Fruit fly (Drosophila melanogaster) whole organism, embryonic: ENCODE data around the gene CG34451.

Experiments
- Abd-B ChIP-seq: fragments of 200-800 bp; sonication (Bioruptor generic); optimal IDR thresholded peaks from 2 replicates; lab custom pipeline; 2018; ENCODE audit warnings: missing biosample characterization, mild to moderate bottlenecking, missing genetic modification characterization, moderate library complexity
- Bteb2 ChIP-seq: fragments of 200-800 bp; sonication (Bioruptor generic); optimal IDR thresholded peaks from 2 replicates; lab custom pipeline; 2016; ENCODE audit warnings: missing biosample characterization, missing genetic modification characterization
- CG10959 ChIP-seq: fragments of 200-800 bp; sonication (Bioruptor generic); IDR thresholded peaks from 2 replicates; pipeline ENCODE4 v1.3.6; 2022; ENCODE audit warnings: missing biosample characterization, missing genetic modification characterization
- CG11398 ChIP-seq: fragments of 200-800 bp; sonication (Bioruptor generic); optimal IDR thresholded peaks from 2 replicates; lab custom pipeline; 2016; ENCODE audit warnings: missing biosample characterization, missing genetic modification characterization
- CG11504 ChIP-seq: fragments of 200-800 bp; sonication (Bioruptor generic); optimal IDR thresholded peaks from 3 replicates; lab custom pipeline; 2019; ENCODE audit warnings: missing biosample characterization, mild to moderate bottlenecking, missing genetic modification characterization, moderate library complexity
- CG12155 ChIP-seq: fragments of 200-800 bp; sonication (Bioruptor generic); optimal IDR thresholded peaks from 3 replicates; lab custom pipeline; 2016; ENCODE audit warnings: missing biosample characterization, missing genetic modification characterization
- CG14965 ChIP-seq: fragments of 200-800 bp; sonication (Bioruptor generic); optimal IDR thresholded peaks from 2 replicates; lab custom pipeline; 2016; ENCODE audit warnings: missing biosample characterization, missing genetic modification characterization, borderline replicate concordance
- CG15269 ChIP-seq: fragments of 200-800 bp; sonication (Bioruptor generic); optimal IDR thresholded peaks from 2 replicates; lab custom pipeline; 2018; ENCODE audit warnings: missing biosample characterization, mild to moderate bottlenecking, missing genetic modification characterization, moderate library complexity
- CG18476 ChIP-seq: fragments of 200-800 bp; sonication (Bioruptor generic); optimal IDR thresholded peaks from 2 replicates; lab custom pipeline; 2016; ENCODE audit warnings: missing biosample characterization, mild to moderate bottlenecking, missing genetic modification characterization
- CG18764 ChIP-seq: fragments of 200-800 bp; sonication (Bioruptor generic); optimal IDR thresholded peaks from 3 replicates; lab custom pipeline; 2016; ENCODE audit warnings: missing biosample characterization, missing genetic modification characterization
- CG2678 ChIP-seq: fragments of 200-800 bp; sonication (Bioruptor generic); optimal IDR thresholded peaks from 3 replicates; lab custom pipeline; 2019; ENCODE audit warnings: missing biosample characterization, mild to moderate bottlenecking, missing genetic modification characterization, moderate library complexity
- CG3163 ChIP-seq: fragments of 200-800 bp; sonication (Bioruptor generic); optimal IDR thresholded peaks from 3 replicates; lab custom pipeline; 2016; ENCODE audit warnings: missing biosample characterization, missing genetic modification characterization
- CG32767 ChIP-seq: fragments of 200-800 bp; sonication (Bioruptor generic); IDR thresholded peaks from 2 replicates; pipeline ENCODE4 v1.3.6; 2022; ENCODE audit warnings: missing biosample characterization, missing genetic modification characterization
- CG3281 ChIP-seq: fragments of 200-800 bp; sonication (Bioruptor generic); optimal IDR thresholded peaks from 3 replicates; lab custom pipeline; 2017; ENCODE audit warnings: missing biosample characterization, mild to moderate bottlenecking, missing genetic modification characterization
- CG34224 ChIP-seq: fragments of 200-800 bp; sonication (Bioruptor generic); IDR thresholded peaks from 3 replicates; pipeline ENCODE4 v1.3.6; 2022; ENCODE audit warnings: missing biosample characterization, missing genetic modification characterization; ENCODE audit not compliant: partially characterized antibody
- CG4360 ChIP-seq: fragments of 200-800 bp; sonication (Bioruptor generic); IDR thresholded peaks from 2 replicates; pipeline ENCODE4 v1.3.6; 2022; ENCODE audit warnings: missing biosample characterization, missing genetic modification characterization
- CG4424 ChIP-seq: fragments of 200-800 bp; sonication (Bioruptor generic); optimal IDR thresholded peaks from 3 replicates; lab custom pipeline; 2016; ENCODE audit warnings: missing biosample characterization, missing genetic modification characterization
- CG5245 ChIP-seq: fragments of 200-800 bp; sonication (Bioruptor generic); optimal IDR thresholded peaks from 3 replicates; lab custom pipeline; 2016; ENCODE audit warnings: missing biosample characterization, missing genetic modification characterization
- CG6175 ChIP-seq: fragments of 200-800 bp; sonication (Bioruptor generic); IDR thresholded peaks from 3 replicates; pipeline ENCODE4 v1.3.6; 2022; ENCODE audit warnings: missing biosample characterization, missing genetic modification characterization
- CG6272 ChIP-seq: fragments of 200-800 bp; sonication (Bioruptor generic); IDR thresholded peaks from 2 replicates; pipeline ENCODE4 v1.3.6; 2022; ENCODE audit warnings: missing biosample characterization, missing genetic modification characterization
- CG6683 ChIP-seq: fragments of 200-800 bp; sonication (Bioruptor generic); optimal IDR thresholded peaks from 2 replicates; lab custom pipeline; 2017; ENCODE audit warnings: missing biosample characterization, mild to moderate bottlenecking, missing genetic modification characterization, missing genetic modification reagents
- CG8281 ChIP-seq: fragments of 200-800 bp; sonication (Bioruptor generic); optimal IDR thresholded peaks from 2 replicates; lab custom pipeline; 2018; ENCODE audit warnings: missing biosample characterization, mild to moderate bottlenecking, missing genetic modification characterization, moderate library complexity
- CG8388 ChIP-seq: fragments of 200-800 bp; sonication (Bioruptor generic); optimal IDR thresholded peaks from 2 replicates; lab custom pipeline; 2019; ENCODE audit warnings: missing biosample characterization, mild to moderate bottlenecking, missing genetic modification characterization, moderate library complexity
- CG9437 ChIP-seq: fragments of 200-800 bp; sonication (Bioruptor generic); optimal IDR thresholded peaks from 2 replicates; lab custom pipeline; 2018; ENCODE audit warnings: missing biosample characterization, mild to moderate bottlenecking, missing genetic modification characterization
- Chrac-16 ChIP-seq: fragments of 200-800 bp; sonication (Bioruptor generic); optimal IDR thresholded peaks from 3 replicates; lab custom pipeline; 2016; ENCODE audit warnings: missing biosample characterization, missing genetic modification characterization
- E2f2 ChIP-seq: fragments of 200-800 bp; sonication (Bioruptor generic); IDR thresholded peaks from 2 replicates; pipeline ENCODE4 v1.3.6; 2022; ENCODE audit warnings: missing biosample characterization, missing genetic modification characterization
- H15 ChIP-seq: fragments of 200-800 bp; sonication (Bioruptor generic); IDR thresholded peaks from 3 replicates; pipeline ENCODE4 v1.3.6; 2022; ENCODE audit warnings: missing biosample characterization, missing genetic modification characterization
- Hsf ChIP-seq: fragments of 200-800 bp; sonication (Bioruptor generic); optimal IDR thresholded peaks from 3 replicates; lab custom pipeline; 2016; ENCODE audit warnings: missing biosample characterization, missing genetic modification characterization
- Oli ChIP-seq: fragments of 200-800 bp; sonication (Bioruptor generic); optimal IDR thresholded peaks from 2 replicates; lab custom pipeline; 2018; ENCODE audit warnings: missing biosample characterization, mild to moderate bottlenecking, missing genetic modification characterization, moderate library complexity
- cas ChIP-seq: fragments of 200-800 bp; sonication (Bioruptor generic); IDR thresholded peaks from 2 replicates; pipeline ENCODE4 v1.3.6; 2022; ENCODE audit warnings: missing biosample characterization, missing genetic modification characterization
- cato ChIP-seq: fragments of 200-800 bp; sonication (Bioruptor generic); optimal IDR thresholded peaks from 2 replicates; lab custom pipeline; 2016; ENCODE audit warnings: missing biosample characterization, missing genetic modification characterization, borderline replicate concordance
- ci ChIP-seq: fragments of 200-800 bp; sonication (Bioruptor generic); IDR thresholded peaks from 3 replicates; pipeline ENCODE4 v1.3.6; 2022; ENCODE audit warnings: missing biosample characterization, missing genetic modification characterization
- eve ChIP-seq, 2 experiments: fragments of >200 bp; optimal IDR thresholded peaks; 2 replicates each; lab custom pipeline; 2017; ENCODE audit warnings: missing biosample characterization in 2 of 2, missing genetic modification characterization in 2 of 2
- exex ChIP-seq: fragments of 200-800 bp; sonication (Bioruptor generic); optimal IDR thresholded peaks from 4 replicates; lab custom pipeline; 2018; ENCODE audit warnings: missing biosample characterization, mild to moderate bottlenecking, missing genetic modification characterization, moderate library complexity
- fd96Cb ChIP-seq: fragments of 200-800 bp; sonication (Bioruptor generic); optimal IDR thresholded peaks from 2 replicates; lab custom pipeline; 2018; ENCODE audit warnings: missing biosample characterization, mild to moderate bottlenecking, missing genetic modification characterization, moderate library complexity
- gem ChIP-seq: fragments of 200-800 bp; sonication (Bioruptor generic); optimal IDR thresholded peaks from 2 replicates; lab custom pipeline; 2019; ENCODE audit warnings: missing biosample characterization, mild to moderate bottlenecking, missing genetic modification characterization, moderate library complexity
- gro ChIP-seq: fragments of 200-800 bp; sonication (Bioruptor generic); optimal IDR thresholded peaks from 2 replicates; lab custom pipeline; 2016; ENCODE audit warnings: missing biosample characterization, missing genetic modification characterization
- kay ChIP-seq: fragments of 200-800 bp; sonication (Bioruptor generic); optimal IDR thresholded peaks from 2 replicates; lab custom pipeline; 2016; ENCODE audit warnings: missing biosample characterization, missing genetic modification characterization
- prd ChIP-seq, 3 experiments: fragments of >200 bp in 2 of 3; fragments of 200-800 bp in 1 of 3; sonication (Bioruptor generic) in 1 of 3; optimal IDR thresholded peaks in 2 of 3; IDR thresholded peaks in 1 of 3; 2 replicates in 2 of 3; 3 replicates in 1 of 3; pipeline versions ENCODE4 v1.3.6 to Lab custom; 2017 to 2022; ENCODE audit warnings: missing biosample characterization in 1 of 3, missing genetic modification characterization in 1 of 3
- row ChIP-seq: fragments of 200-800 bp; sonication (Bioruptor generic); IDR thresholded peaks from 3 replicates; pipeline ENCODE4 v1.3.6; 2022; ENCODE audit warnings: missing biosample characterization, missing genetic modification characterization
- salm ChIP-seq: fragments of 200-800 bp; sonication (Bioruptor generic); optimal IDR thresholded peaks from 2 replicates; lab custom pipeline; 2018; ENCODE audit warnings: missing biosample characterization, mild to moderate bottlenecking, missing genetic modification characterization
- schlank ChIP-seq: fragments of 200-800 bp; sonication (Bioruptor generic); optimal IDR thresholded peaks from 2 replicates; lab custom pipeline; 2018; ENCODE audit warnings: missing biosample characterization, mild to moderate bottlenecking, missing genetic modification characterization
- tin ChIP-seq: fragments of 200-800 bp; sonication (Bioruptor generic); optimal IDR thresholded peaks from 3 replicates; lab custom pipeline; 2016; ENCODE audit warnings: missing biosample characterization, missing genetic modification characterization
- tio ChIP-seq: fragments of 200-800 bp; sonication (Bioruptor generic); optimal IDR thresholded peaks from 2 replicates; lab custom pipeline; 2017; ENCODE audit warnings: missing biosample characterization, missing genetic modification characterization, inconsistent platforms
- trem ChIP-seq: fragments of 200-800 bp; optimal IDR thresholded peaks from 3 replicates; lab custom pipeline; 2019; ENCODE audit warnings: missing biosample characterization, mild to moderate bottlenecking, missing genetic modification characterization, moderate library complexity
- twi ChIP-seq: fragments of 200-800 bp; optimal IDR thresholded peaks from 2 replicates; lab custom pipeline; 2019; ENCODE audit warnings: missing biosample characterization, mild to moderate bottlenecking, missing genetic modification characterization, moderate library complexity
- wdn ChIP-seq: fragments of 200-800 bp; sonication (Bioruptor generic); IDR thresholded peaks from 2 replicates; pipeline ENCODE4 v1.3.6; 2022; ENCODE audit warnings: missing biosample characterization, missing genetic modification characterization
- z ChIP-seq: fragments of 200-800 bp; sonication (Bioruptor generic); IDR thresholded peaks from 3 replicates; pipeline ENCODE4 v1.3.6; 2022; ENCODE audit warnings: missing biosample characterization, missing genetic modification characterization
- zfh1 ChIP-seq: fragments of 200-800 bp; sonication (Bioruptor generic); IDR thresholded peaks from 3 replicates; pipeline ENCODE4 v1.3.6; 2022; ENCODE audit warnings: missing biosample characterization, missing genetic modification characterization

The CG34451 gene

dm6 chr3L:15704250-15704985, 12.6 kb upstream of the CG34451 start (continued):
- TF ChIP-seq CG6272 (GFP tag; lab: Robert Waterston, UW) (no peak), CG8281 (no peak), Oli (tag; lab: Kevin White, UChicago) (peak; percentile 73), Bteb2 (no peak), CG2678 (peak; percentile 80), z (GFP tag; lab: Robert Waterston, UW) (no peak), CG14965 (GFP tag; lab: Kevin White, UChicago) (no peak), CG8388 (GFP tag; lab: Kevin White, UChicago) (peak; percentile 57), CG12155 (GFP tag; lab: Kevin White, UChicago) (peak; percentile 29), prd (optimal IDR thresholded peaks at IDR 0.05; lab: Kevin White, UChicago) (no peak), prd (GFP tag; IDR thresholded peaks at IDR 0.05; lab: Robert Waterston, UW) (peak; percentile 57; the same call in 2 of the 3 replicates), schlank (tag; lab: Kevin White, UChicago) (no peak), tin (GFP tag; lab: Kevin White, UChicago) (peak; percentile 31), gem (peak; percentile 81), fd96Cb (tag; lab: Kevin White, UChicago) (peak; percentile 73), H15 (GFP tag; lab: Robert Waterston, UW) (0 out of 3 replicates have a peak, but pooled peaks have one; percentile 15), trem (tag; lab: Kevin White, UChicago) (peak; percentile 51), twi (tag; lab: Kevin White, UChicago) (peak; percentile 12), CG18764 (GFP tag; lab: Kevin White, UChicago) (peak; percentile 15), CG3281 (GFP tag; lab: Kevin White, UChicago) (peak; percentile 24), cato (GFP tag; lab: Kevin White, UChicago) (peak; percentile 23), ci (GFP tag; lab: Robert Waterston, UW) (0 out of 3 replicates have a peak, but pooled peaks have one; percentile 31), CG18476 (GFP tag; lab: Kevin White, UChicago) (peak; percentile 39), exex (tag; lab: Kevin White, UChicago) (peak; percentile 51), CG9437 (peak; percentile 45), CG34224 (GFP tag; lab: Robert Waterston, UW) (no peak), eve (GFP tag; optimal IDR thresholded peaks at IDR 0.05; lab: Kevin White, UChicago) (peak in 1 of 2 experiments; percentile 35), salm (tag; lab: Kevin White, UChicago) (peak; percentile 27), CG32767 (0 out of 2 replicates have a peak, but pooled peaks have one; percentile 32), Chrac-16 (GFP tag; lab: Kevin White, UChicago) (peak; percentile 44), CG10959 (GFP tag; lab: Robert Waterston, UW) (no peak), CG6683 (GFP tag; lab: Kevin White, UChicago) (peak; percentile 12), CG11504 (tag; lab: Kevin White, UChicago) (peak; percentile 83), CG4424 (peak; percentile 77), wdn (GFP tag; lab: Robert Waterston, UW) (no peak), Hsf (GFP tag; lab: Kevin White, UChicago) (peak; percentile 36), CG6175 (GFP tag; lab: Robert Waterston, UW) (no peak), CG3163 (no peak), E2f2 (peak; percentile 9; the same call in 1 of the 2 replicates), cas (GFP tag; lab: Robert Waterston, UW) (no peak), CG15269 (tag; lab: Kevin White, UChicago) (peak; percentile 60), Abd-B (GFP tag; lab: Kevin White, UChicago) (peak; percentile 42), kay (no peak), gro (no peak), row (GFP tag; lab: Robert Waterston, UW) (peak; percentile 74), tio (GFP tag; lab: Kevin White, UChicago) (peak; percentile 78), CG4360 (GFP tag; lab: Robert Waterston, UW) (no peak), CG11398 (no peak), CG5245 (peak; percentile 17), zfh1 (peak; percentile 48; the same call in 2 of the 3 replicates)
